Worm (Caenorhabditis elegans) whole organism, midembryonic: ENCODE data around the gene C01F1.5.

Experiments
- T22C8.4 ChIP-seq: fragments of 200-800 bp; sonication (Bioruptor generic); IDR thresholded peaks from 2 replicates; pipeline ENCODE4 v1.3.6; 2022; ENCODE audit warnings: missing genetic modification characterization, missing compliant biosample characterization
- cog-1 ChIP-seq: sonication (generic microtip); optimal IDR thresholded peaks from 2 replicates; lab custom pipeline; 2016; ENCODE audit warnings: missing genetic modification characterization, missing compliant biosample characterization
- flt-1 ChIP-seq: fragments of 200-800 bp; sonication (Bioruptor generic); IDR thresholded peaks from 2 replicates; pipeline ENCODE4 v1.3.6; 2022; ENCODE audit warnings: missing genetic modification characterization, missing compliant biosample characterization
- klf-2 ChIP-seq: fragments of 200-800 bp; sonication (Bioruptor generic); conservative IDR thresholded peaks from 2 replicates; pipeline ENCODE4 v1.3.6; 2022; ENCODE audit warnings: missing genetic modification reagents, missing genetic modification characterization, missing compliant biosample characterization
- med-1 ChIP-seq: sonication (generic microtip); optimal IDR thresholded peaks from 2 replicates; lab custom pipeline; 2017; ENCODE audit warnings: missing genetic modification characterization, mild to moderate bottlenecking, missing compliant biosample characterization, antibody characterized with exemption, missing genetic modification reagents; ENCODE audit not compliant: insufficient read depth
- ref-1 ChIP-seq: fragments of 200-800 bp; sonication (Bioruptor generic); conservative IDR thresholded peaks from 2 replicates; pipeline ENCODE4 v1.3.6; 2022; ENCODE audit warnings: missing genetic modification reagents, missing genetic modification characterization, missing compliant biosample characterization
- tab-1 ChIP-seq: fragments of 200-800 bp; sonication (Bioruptor generic); IDR thresholded peaks from 2 replicates; pipeline ENCODE4 v1.3.6; 2022; ENCODE audit warnings: missing genetic modification characterization, missing compliant biosample characterization
- ztf-23 ChIP-seq: fragments of 200-800 bp; sonication (Bioruptor generic); IDR thresholded peaks from 2 replicates; pipeline ENCODE4 v1.3.6; 2022; ENCODE audit warnings: missing genetic modification reagents, missing genetic modification characterization, missing compliant biosample characterization
- ztf-29 ChIP-seq: fragments of 200-800 bp; sonication (Bioruptor generic); IDR thresholded peaks from 2 replicates; pipeline ENCODE4 v1.3.6; 2022; ENCODE audit warnings: missing genetic modification reagents, missing genetic modification characterization, missing compliant biosample characterization

C01F1.5 gene

DNA sequence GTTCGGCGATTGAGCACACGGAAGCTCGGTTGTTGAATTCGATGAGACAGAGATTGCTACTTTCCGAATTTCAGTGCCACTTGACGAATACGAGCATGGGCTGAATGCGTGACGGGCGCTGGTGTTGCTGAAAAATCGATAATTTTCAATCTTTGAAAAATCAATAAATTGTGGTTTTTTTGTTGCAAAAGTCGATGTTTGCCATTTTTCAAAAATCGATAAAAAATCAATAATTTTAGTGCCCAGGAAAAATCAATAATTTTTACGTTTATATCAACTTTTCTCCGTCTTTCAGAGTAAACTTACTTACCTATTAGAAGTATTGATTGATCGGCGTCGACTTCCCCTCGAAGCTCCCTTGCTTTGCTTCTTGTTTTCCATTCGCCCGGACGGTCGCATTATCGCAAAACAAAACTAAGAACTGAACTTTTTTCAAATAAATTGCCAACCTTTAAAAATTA is 25.1 kb downstream of the C01F1.5 start, which contains the start of gene C16A11.7:
Gene C16A11.7 (minus strand): TSS at position 411 of the 461 bp plus-strand sequence.
- TF ChIP-seq cog-1 (no peak), klf-2 (GFP tag; lab: Robert Waterston, UW) (no peak), tab-1 (GFP tag; lab: Robert Waterston, UW) (no peak), flt-1 (GFP tag; lab: Robert Waterston, UW) (no peak), ztf-23 (GFP tag; lab: Robert Waterston, UW) (no peak), T22C8.4 (GFP tag; lab: Robert Waterston, UW) (peak; percentile 89), ref-1 (GFP tag; lab: Robert Waterston, UW) (no peak)

DNA sequence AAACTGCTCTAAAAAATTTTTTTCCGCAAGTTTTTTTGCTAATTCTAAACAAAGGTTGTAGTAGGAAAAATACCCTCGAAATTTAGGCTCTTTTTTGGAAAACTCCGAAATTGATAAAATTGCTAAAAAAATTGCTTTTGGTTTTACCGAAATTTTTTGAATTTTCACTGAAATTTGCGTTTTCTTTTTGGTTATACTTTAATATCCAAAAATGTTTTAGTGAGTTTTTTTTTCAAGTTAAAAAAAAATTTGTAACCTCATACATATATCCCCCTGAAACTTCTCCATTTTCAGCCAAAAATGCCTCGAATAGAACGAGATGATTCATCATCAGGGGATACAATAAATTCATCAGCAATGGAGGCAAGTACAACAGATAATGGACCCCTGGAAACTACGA is 34.7 kb downstream of the C01F1.5 start, which contains the start of gene gpa-11:
Gene gpa-11 (plus strand): TSS at position 301 of the 400 bp plus-strand sequence.
- TF ChIP-seq ztf-29 (GFP tag; lab: Robert Waterston, UW) (no peak), tab-1 (GFP tag; lab: Robert Waterston, UW) (no peak), cog-1 (no peak), flt-1 (GFP tag; lab: Robert Waterston, UW) (no peak), ztf-23 (GFP tag; lab: Robert Waterston, UW) (no peak), klf-2 (GFP tag; lab: Robert Waterston, UW) (no peak), T22C8.4 (GFP tag; lab: Robert Waterston, UW) (no peak), med-1 (no peak), ref-1 (GFP tag; lab: Robert Waterston, UW) (no peak)

DNA sequence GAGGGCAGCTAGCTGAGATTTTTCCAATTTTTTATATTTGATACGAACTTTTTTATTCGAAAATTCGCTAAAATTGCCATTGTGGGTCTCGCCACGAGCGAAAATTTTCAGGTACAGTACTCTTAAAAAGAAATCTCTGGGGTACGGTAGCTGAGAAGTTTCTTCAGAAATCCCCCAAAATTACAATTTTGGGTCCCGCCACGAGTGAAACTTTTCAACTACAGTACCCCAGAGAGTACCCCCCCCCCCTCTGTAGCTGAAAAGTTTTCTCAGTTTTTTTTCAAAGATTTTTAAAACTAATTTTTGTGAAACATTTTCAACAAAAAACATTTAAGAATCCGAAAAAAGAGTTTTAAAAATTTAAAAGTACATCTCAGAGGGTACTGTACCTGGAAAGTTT is 36.7 kb downstream of the C01F1.5 start:
- no peak for TF ChIP-seq ztf-29 (GFP tag; lab: Robert Waterston, UW)
- no peak for TF ChIP-seq ref-1 (GFP tag; lab: Robert Waterston, UW)
- no peak for TF ChIP-seq ztf-23 (GFP tag; lab: Robert Waterston, UW)
- TF ChIP-seq T22C8.4 (GFP tag; lab: Robert Waterston, UW) = no peak
- TF ChIP-seq med-1 = no peak
- no peak for TF ChIP-seq tab-1 (GFP tag; lab: Robert Waterston, UW)
- TF ChIP-seq cog-1 = no peak
- no peak for TF ChIP-seq klf-2 (GFP tag; lab: Robert Waterston, UW)
- TF ChIP-seq flt-1 (GFP tag; lab: Robert Waterston, UW) = no peak

DNA sequence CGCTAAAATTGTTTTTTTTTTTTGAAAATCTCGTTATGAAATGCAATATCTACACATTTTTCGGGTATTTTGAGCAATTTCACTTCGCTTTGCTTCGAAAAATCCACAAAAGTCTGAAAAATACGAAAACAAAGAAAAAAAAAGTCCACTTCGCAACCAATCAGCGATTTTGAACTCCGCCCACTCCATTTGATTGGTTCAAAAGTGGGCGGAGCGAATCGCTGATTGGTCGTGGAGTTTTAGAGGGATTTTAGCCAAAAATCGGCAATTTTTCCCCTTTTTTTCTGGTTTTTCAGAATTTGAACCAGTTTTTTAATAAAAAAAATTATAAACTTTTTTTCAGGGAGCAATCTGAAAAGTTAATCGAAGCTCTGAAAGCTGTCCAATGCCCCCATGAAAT is 42.7 kb downstream of the C01F1.5 start:
- TF ChIP-seq ref-1 (GFP tag; lab: Robert Waterston, UW) (no peak), flt-1 (GFP tag; lab: Robert Waterston, UW) (no peak), T22C8.4 (GFP tag; lab: Robert Waterston, UW) (no peak), klf-2 (GFP tag; lab: Robert Waterston, UW) (no peak), cog-1 (no peak), ztf-23 (GFP tag; lab: Robert Waterston, UW) (no peak)

DNA sequence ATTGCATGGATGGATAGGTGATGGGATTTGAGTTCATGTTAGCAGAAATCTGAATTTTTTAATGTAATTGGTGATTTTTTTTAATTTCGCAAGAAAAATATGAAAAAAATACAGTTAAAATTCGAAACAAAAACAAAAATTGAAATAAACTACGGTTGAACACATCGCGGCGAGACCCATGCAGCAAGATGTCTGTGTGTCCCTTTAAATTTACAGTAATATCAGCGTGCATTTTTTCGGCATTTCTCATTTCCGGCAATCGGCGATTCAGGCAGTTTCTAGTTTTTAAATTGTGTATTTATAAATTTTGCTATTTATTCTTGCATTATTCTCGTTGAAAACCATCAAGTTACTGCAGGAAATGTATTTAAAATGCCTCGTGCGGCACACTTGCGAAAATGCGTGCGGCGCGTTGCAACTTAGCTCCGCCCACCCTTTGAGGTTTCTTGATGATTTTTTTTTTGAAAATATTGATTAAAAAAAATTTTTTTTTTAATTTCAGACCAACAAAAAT is 43.9 kb downstream of the C01F1.5 start, which contains the start of the genes fbxc-44 and C16A11.2:
Gene fbxc-44 (minus strand): TSS at position 51 of the 514 bp plus-strand sequence.
Gene C16A11.2 (plus strand): TSS at position 503 of the 514 bp plus-strand sequence.
- peak; percentile 82 for TF ChIP-seq T22C8.4 (GFP tag; lab: Robert Waterston, UW)
- TF ChIP-seq cog-1 = peak; percentile 10
- TF ChIP-seq klf-2 (GFP tag; lab: Robert Waterston, UW) = peak; percentile 85
- TF ChIP-seq med-1 = peak; percentile 91
- TF ChIP-seq ztf-23 (GFP tag; lab: Robert Waterston, UW) = peak; percentile 83
- peak; percentile 80 for TF ChIP-seq ztf-29 (GFP tag; lab: Robert Waterston, UW)
- TF ChIP-seq ref-1 (GFP tag; lab: Robert Waterston, UW) = 0 out of 2 replicates have a peak, but pooled peaks have one; percentile 26
- peak; percentile 85 for TF ChIP-seq tab-1 (GFP tag; lab: Robert Waterston, UW)
- TF ChIP-seq flt-1 (GFP tag; lab: Robert Waterston, UW) = peak; percentile 88

DNA sequence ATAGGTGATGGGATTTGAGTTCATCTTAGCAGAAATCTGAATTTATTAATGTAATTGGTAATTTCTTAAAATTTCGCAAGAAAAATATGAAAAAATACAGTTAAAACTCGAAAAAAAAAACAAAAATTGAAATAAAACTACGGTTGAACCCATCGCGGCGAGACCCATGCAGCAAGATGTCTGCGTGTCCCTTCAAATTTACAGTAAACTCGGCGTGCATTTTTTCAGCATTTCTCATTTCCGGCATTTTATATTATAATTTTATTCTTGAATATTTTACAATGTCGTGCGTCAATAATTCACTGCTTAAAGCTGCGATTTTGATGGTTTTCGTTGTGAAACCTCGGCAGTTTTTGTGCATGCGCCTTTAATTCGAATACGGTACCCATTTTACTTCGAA is 45.7 kb downstream of the C01F1.5 start, which contains the start of gene fbxc-43:
Gene fbxc-43 (minus strand): TSS at position 38 of the 400 bp plus-strand sequence.
- TF ChIP-seq ztf-29 (GFP tag; lab: Robert Waterston, UW) (no peak), ztf-23 (GFP tag; lab: Robert Waterston, UW) (no peak), flt-1 (GFP tag; lab: Robert Waterston, UW) (no peak), tab-1 (GFP tag; lab: Robert Waterston, UW) (no peak), klf-2 (GFP tag; lab: Robert Waterston, UW) (no peak), med-1 (no peak), T22C8.4 (GFP tag; lab: Robert Waterston, UW) (no peak), ref-1 (GFP tag; lab: Robert Waterston, UW) (no peak), cog-1 (no peak)

DNA sequence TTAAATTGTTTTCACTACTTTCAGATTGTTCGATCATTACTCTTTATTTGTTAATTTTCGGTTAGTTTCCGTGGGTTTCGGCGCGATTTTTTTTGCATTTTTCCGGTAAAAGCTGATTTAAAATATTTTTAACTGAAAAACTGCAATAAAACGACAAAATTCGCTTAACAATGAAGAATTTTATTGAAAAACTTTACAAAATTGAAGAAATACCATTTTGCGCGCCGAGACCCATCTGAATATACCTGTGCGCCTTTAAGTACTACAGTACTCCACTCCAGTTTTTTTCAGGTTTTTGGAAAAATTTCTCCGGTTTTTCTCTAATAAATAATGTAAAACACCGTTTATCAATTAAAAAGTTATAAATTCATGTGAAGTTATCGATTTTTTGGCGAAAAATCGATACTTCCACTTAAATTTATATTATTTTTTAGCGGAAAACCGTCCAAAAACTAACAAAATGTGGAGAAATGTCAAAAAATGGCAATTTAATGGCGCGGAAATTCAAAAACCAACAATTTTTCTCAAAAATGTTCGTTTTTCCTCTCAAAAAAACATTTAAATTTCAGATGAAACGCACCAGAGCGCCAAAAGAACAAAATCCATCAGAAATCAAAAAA is 50.7 kb downstream of the C01F1.5 start, which contains the start of gene C16A11.10:
Gene C16A11.10 (plus strand): TSS at position 570 of the 620 bp plus-strand sequence.
- no peak for TF ChIP-seq flt-1 (GFP tag; lab: Robert Waterston, UW)
- no peak for TF ChIP-seq med-1
- no peak for TF ChIP-seq klf-2 (GFP tag; lab: Robert Waterston, UW)
- no peak for TF ChIP-seq tab-1 (GFP tag; lab: Robert Waterston, UW)
- TF ChIP-seq ref-1 (GFP tag; lab: Robert Waterston, UW) = no peak
- no peak for TF ChIP-seq T22C8.4 (GFP tag; lab: Robert Waterston, UW)
- no peak for TF ChIP-seq ztf-29 (GFP tag; lab: Robert Waterston, UW)
- no peak for TF ChIP-seq cog-1
- TF ChIP-seq ztf-23 (GFP tag; lab: Robert Waterston, UW) = no peak
